Worm (Caenorhabditis elegans) whole organism, early embryonic: ENCODE results near the gene ZK353.9.

Source experiments
- B0310.2 ChIP-seq: sonication (generic microtip); optimal IDR thresholded peaks from 2 replicates; lab custom pipeline; 2016; ENCODE audit warnings: mild to moderate bottlenecking, missing genetic modification characterization, missing compliant biosample characterization
- F13C5.2 ChIP-seq: sonication (generic microtip); optimal IDR thresholded peaks from 2 replicates; lab custom pipeline; 2017; ENCODE audit warnings: mild to moderate bottlenecking, missing genetic modification characterization, inconsistent platforms, missing compliant biosample characterization
- aly-1 ChIP-seq: sonication (generic microtip); optimal IDR thresholded peaks from 2 replicates; lab custom pipeline; 2016; ENCODE audit warnings: missing genetic modification characterization, missing compliant biosample characterization
- ama-1 ChIP-seq: fragments of 150-350 bp; optimal IDR thresholded peaks from 2 replicates; lab custom pipeline; 2014
- ceh-13 ChIP-seq: fragments of 200-800 bp; sonication (Bioruptor generic); optimal IDR thresholded peaks from 2 replicates; lab custom pipeline; 2018; ENCODE audit warnings: mild to moderate bottlenecking, missing genetic modification characterization, missing compliant biosample characterization
- ceh-36 ChIP-seq: sonication (generic microtip); optimal IDR thresholded peaks from 2 replicates; lab custom pipeline; 2016; ENCODE audit warnings: missing genetic modification characterization, inconsistent platforms, missing compliant biosample characterization
- ets-7 ChIP-seq: sonication (generic microtip); optimal IDR thresholded peaks from 2 replicates; lab custom pipeline; 2016; ENCODE audit warnings: missing genotype, missing genetic modification characterization, missing compliant biosample characterization
- flt-1 ChIP-seq: fragments of 200-800 bp; sonication (Bioruptor generic); IDR thresholded peaks from 2 replicates; pipeline ENCODE4 v1.3.6; 2022; ENCODE audit warnings: missing genetic modification characterization, missing compliant biosample characterization
- hmbx-1 ChIP-seq: sonication (generic microtip); optimal IDR thresholded peaks from 2 replicates; lab custom pipeline; 2016; ENCODE audit warnings: mild to moderate bottlenecking, missing genetic modification characterization, missing compliant biosample characterization
- hmg-4 ChIP-seq: fragments of 200-800 bp; sonication (Bioruptor generic); optimal IDR thresholded peaks from 2 replicates; lab custom pipeline; 2018; ENCODE audit warnings: mild to moderate bottlenecking, missing genetic modification characterization, missing compliant biosample characterization
- hnd-1 ChIP-seq: sonication (generic microtip); optimal IDR thresholded peaks from 2 replicates; lab custom pipeline; 2016; ENCODE audit warnings: missing genetic modification characterization, missing compliant biosample characterization
- pes-1 ChIP-seq: fragments of 200-800 bp; sonication (Bioruptor generic); IDR thresholded peaks from 2 replicates; pipeline ENCODE4 v1.3.6; 2022; ENCODE audit warnings: missing genetic modification reagents, missing genetic modification characterization, missing compliant biosample characterization
- scrt-1 ChIP-seq: fragments of 200-800 bp; sonication (Bioruptor generic); IDR thresholded peaks from 2 replicates; pipeline ENCODE4 v1.3.6; 2022; ENCODE audit warnings: missing genetic modification characterization, missing compliant biosample characterization
- sea-1 ChIP-seq: fragments of 200-800 bp; sonication (Bioruptor generic); conservative IDR thresholded peaks from 2 replicates; pipeline ENCODE4 v1.3.6; 2022; ENCODE audit warnings: missing genetic modification characterization, missing compliant biosample characterization
- tbx-11 ChIP-seq: fragments of 200-800 bp; sonication (Bioruptor generic); IDR thresholded peaks from 2 replicates; pipeline ENCODE4 v1.3.6; 2022; ENCODE audit warnings: missing genetic modification characterization, missing compliant biosample characterization
- tbx-37 ChIP-seq: fragments of 200-800 bp; sonication (Bioruptor generic); conservative IDR thresholded peaks from 2 replicates; pipeline ENCODE4 v1.3.6; 2022; ENCODE audit warnings: missing genetic modification reagents, missing genetic modification characterization, missing compliant biosample characterization
- tra-4 ChIP-seq: sonication (generic microtip); optimal IDR thresholded peaks from 2 replicates; lab custom pipeline; 2017; ENCODE audit warnings: missing genetic modification characterization, missing compliant biosample characterization

ZK353.9 gene

DNA sequence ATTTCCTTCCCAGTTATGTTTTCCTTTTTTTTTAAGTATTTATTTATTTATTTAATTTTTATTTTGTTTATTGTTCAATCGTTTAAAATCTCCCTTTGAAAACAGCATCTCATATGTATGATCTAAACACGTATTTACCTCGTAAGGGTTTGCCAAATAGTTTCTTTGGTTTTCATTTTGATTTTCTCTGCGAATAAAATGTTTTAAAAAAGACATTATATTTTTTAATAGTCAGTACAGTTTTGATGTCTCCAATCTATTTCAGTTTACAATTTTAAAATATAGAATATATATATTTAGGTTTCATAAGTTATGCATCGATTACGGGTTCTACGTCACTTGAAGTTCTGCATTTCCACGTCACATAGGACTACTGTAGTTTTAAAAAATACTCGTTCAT lies 28.7 kb upstream of the ZK353.9 start, which contains the start of gene R05D3.12:
TSS of gene R05D3.12 (plus strand) at position 301 of the 400 bp plus-strand sequence.
- no peak for TF ChIP-seq flt-1 (GFP tag; lab: Robert Waterston, UW)
- no peak for TF ChIP-seq aly-1 (tag; lab: Kevin White, UChicago)
- no peak for TF ChIP-seq pes-1 (GFP tag; lab: Robert Waterston, UW)

DNA sequence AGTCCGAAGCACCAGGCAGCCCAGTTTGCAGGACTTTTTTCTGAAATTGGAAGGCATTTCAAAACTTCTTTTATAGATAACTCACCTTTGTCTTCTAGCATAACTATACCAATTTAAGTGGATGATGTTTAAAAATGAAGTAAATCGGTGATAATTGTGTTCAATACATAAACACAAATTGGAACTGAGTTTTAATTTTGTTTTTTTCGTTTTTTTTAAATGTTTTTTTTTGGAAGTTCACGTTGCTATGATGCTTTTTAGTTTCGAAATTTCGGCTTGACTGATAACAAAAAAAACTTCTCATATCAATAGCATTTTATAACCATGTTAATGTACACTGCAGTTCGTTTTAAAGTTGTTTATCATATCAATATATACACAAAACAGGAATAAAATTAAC lies 19.8 kb upstream of the ZK353.9 start, which contains the start of gene ZK353.4:
TSS of gene ZK353.4 (minus strand) at position 101 of the 400 bp plus-strand sequence.
- no peak for TF ChIP-seq sea-1 (GFP tag; lab: Robert Waterston, UW)
- TF ChIP-seq F13C5.2 (tag; lab: Kevin White, UChicago): no peak
- no peak for TF ChIP-seq ceh-13
- TF ChIP-seq hnd-1 (tag; lab: Kevin White, UChicago): no peak
- no peak for TF ChIP-seq tbx-37 (GFP tag; lab: Robert Waterston, UW)
- no peak for TF ChIP-seq ceh-36 (tag; lab: Kevin White, UChicago)
- TF ChIP-seq tra-4 (tag; lab: Kevin White, UChicago): no peak
- no peak for TF ChIP-seq ets-7
- TF ChIP-seq hmbx-1 (tag; lab: Kevin White, UChicago): no peak
- TF ChIP-seq pes-1 (GFP tag; lab: Robert Waterston, UW): no peak

DNA sequence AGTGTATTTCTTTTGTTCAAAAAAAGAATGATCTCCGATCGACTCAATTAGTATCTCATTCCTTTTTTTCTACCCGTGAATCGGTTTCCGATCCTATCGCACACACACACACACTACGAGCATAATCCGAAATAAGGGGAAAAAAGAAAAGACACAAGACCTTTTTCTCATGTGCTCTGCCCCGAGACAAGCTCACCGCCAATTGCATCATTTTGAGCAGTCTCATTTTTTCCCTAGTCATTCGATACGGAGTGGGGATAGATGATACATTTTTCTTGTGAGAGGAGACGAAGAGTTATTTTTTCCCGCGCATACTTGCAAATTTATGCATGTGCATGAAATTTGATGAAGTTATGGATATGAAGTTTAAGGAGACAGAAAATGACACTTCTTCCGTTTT lies 17.0 kb upstream of the ZK353.9 start:
- no peak for TF ChIP-seq hnd-1 (tag; lab: Kevin White, UChicago)

DNA sequence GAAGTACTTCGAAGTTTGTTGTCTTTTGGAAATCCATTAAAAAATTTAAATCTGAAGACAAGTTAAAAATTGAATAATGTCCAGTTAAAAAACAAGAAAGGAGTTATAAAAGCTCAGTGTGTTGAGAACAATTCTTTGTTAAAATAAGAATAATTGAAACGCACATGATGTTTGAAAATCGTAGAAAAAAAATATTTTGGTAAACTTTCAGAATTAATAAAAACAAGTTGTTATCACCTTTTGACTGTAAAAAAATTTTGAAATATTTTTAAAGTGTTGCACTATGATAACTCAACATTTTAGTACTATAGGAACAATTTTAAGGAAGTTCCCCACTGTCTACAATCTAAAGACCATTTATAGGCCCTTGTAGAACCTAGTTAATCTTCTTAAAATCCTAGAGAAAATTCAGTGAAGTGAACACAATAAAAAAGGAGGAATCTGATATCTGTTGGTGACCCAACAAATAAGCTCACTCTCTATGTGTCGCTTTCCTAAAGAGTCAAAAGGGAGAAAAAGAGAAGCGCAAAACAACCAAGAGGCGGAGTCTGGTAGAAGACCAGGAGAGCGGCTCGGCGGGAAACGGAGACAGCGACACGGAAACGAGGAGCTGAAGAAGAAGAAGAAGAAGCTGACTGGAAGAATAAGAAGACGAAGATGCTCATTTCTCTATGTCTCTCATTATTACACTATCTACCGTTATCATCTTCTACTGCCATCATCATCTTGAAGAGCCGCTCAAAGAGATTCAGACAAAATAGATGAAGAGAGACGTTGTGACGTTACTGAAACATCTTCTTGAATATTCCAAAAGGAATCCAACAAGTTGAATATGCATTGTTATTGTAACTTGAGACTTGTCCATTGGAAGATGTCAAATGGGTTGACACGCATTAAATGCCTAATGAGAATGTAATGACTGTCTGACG lies 14.7 kb upstream of the ZK353.9 start, which contains the start of gene ZK353.10:
TSS of gene ZK353.10 (minus strand) at position 51 of the 929 bp plus-strand sequence.
- TF ChIP-seq ets-7 (no peak), ama-1 (lab: Kevin White, UChicago) (no peak), F13C5.2 (tag; lab: Kevin White, UChicago) (no peak), scrt-1 (GFP tag; lab: Robert Waterston, UW) (no peak), ceh-13 (no peak)

DNA sequence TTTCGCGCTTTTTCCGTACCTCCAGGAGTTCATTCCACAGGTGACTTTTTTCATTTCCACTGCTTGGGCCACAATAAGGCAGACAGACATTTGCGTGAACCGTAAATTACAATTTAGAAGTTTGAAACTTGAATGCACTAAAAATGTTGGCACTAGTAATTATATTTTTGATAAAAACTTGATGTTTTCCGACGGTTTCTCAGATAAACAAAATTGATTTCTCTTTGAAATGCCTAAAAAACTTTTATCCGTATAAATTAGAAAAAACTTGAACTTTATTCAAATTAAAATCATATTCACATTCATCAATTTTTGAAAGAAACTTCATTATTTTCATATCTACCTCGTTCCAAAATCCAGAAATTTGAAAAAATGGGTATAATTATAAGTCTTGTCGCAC lies 13.6 kb upstream of the ZK353.9 start, which contains the start of gene ZK353.3:
TSS of gene ZK353.3 (plus strand) at position 301 of the 400 bp plus-strand sequence.
- TF ChIP-seq ceh-36 (tag; lab: Kevin White, UChicago) (no peak), hnd-1 (tag; lab: Kevin White, UChicago) (no peak), ets-7 (no peak), ceh-13 (no peak), tra-4 (tag; lab: Kevin White, UChicago) (no peak), B0310.2 (tag; lab: Kevin White, UChicago) (no peak), scrt-1 (GFP tag; lab: Robert Waterston, UW) (no peak), flt-1 (GFP tag; lab: Robert Waterston, UW) (no peak), hmbx-1 (tag; lab: Kevin White, UChicago) (no peak), ama-1 (lab: Kevin White, UChicago) (no peak), F13C5.2 (tag; lab: Kevin White, UChicago) (no peak), sea-1 (GFP tag; lab: Robert Waterston, UW) (no peak), aly-1 (tag; lab: Kevin White, UChicago) (no peak), tbx-37 (GFP tag; lab: Robert Waterston, UW) (no peak)

DNA sequence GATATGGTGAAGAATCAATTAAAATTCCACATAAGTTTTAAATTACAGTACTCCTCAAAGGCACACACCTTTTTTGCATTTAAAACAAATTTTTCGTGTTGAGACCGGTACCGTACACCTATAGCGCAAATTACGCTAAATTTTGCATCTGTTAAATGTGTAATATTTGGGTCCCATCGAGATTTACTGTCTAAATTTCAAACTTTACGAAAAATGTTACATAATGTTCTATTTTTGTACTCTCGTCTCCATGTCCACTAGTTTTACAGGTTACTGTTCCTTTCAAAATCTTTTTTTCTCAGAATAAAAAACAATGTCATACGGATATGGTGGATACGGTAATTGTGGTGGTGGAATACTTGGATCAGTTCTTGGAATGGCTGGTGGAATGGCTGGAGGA lies 10.9 kb upstream of the ZK353.9 start, which contains the start of gene ZK353.2:
TSS of gene ZK353.2 (plus strand) at position 301 of the 400 bp plus-strand sequence.
- TF ChIP-seq ceh-36 (tag; lab: Kevin White, UChicago) (no peak), tbx-11 (GFP tag; lab: Robert Waterston, UW) (no peak), tra-4 (tag; lab: Kevin White, UChicago) (no peak), ama-1 (lab: Kevin White, UChicago) (no peak), ceh-13 (no peak), tbx-37 (GFP tag; lab: Robert Waterston, UW) (no peak), sea-1 (GFP tag; lab: Robert Waterston, UW) (no peak), hnd-1 (tag; lab: Kevin White, UChicago) (no peak), hmbx-1 (tag; lab: Kevin White, UChicago) (no peak), pes-1 (GFP tag; lab: Robert Waterston, UW) (no peak), hmg-4 (GFP tag; lab: Kevin White, UChicago) (no peak), aly-1 (tag; lab: Kevin White, UChicago) (no peak), B0310.2 (tag; lab: Kevin White, UChicago) (no peak), flt-1 (GFP tag; lab: Robert Waterston, UW) (no peak), ets-7 (no peak), F13C5.2 (tag; lab: Kevin White, UChicago) (no peak), scrt-1 (GFP tag; lab: Robert Waterston, UW) (no peak)

DNA sequence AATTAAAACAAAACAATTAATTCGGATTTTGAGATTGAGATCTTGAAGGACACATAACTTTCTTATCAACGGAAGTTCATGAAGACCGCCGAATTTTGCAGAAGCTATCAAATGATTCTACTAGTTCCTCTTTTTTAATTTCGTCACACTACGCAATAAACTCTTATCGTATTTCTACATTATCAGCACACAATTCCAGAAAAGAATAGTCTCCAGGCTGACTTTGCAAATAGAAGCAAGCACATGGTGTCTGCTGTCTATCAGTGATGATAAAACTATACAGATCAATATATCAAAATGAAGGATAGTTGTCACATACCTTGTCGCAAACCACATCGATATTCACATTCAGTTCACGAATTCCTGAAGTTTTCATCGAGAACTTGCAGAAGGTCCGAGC lies 8.8 kb upstream of the ZK353.9 start:
- no peak for TF ChIP-seq hnd-1 (tag; lab: Kevin White, UChicago)
- TF ChIP-seq sea-1 (GFP tag; lab: Robert Waterston, UW): no peak
- no peak for TF ChIP-seq tbx-11 (GFP tag; lab: Robert Waterston, UW)
- no peak for TF ChIP-seq ets-7
- TF ChIP-seq tra-4 (tag; lab: Kevin White, UChicago): no peak
- no peak for TF ChIP-seq aly-1 (tag; lab: Kevin White, UChicago)
- TF ChIP-seq ceh-13: no peak
- no peak for TF ChIP-seq scrt-1 (GFP tag; lab: Robert Waterston, UW)
- no peak for TF ChIP-seq pes-1 (GFP tag; lab: Robert Waterston, UW)
- no peak for TF ChIP-seq hmg-4 (GFP tag; lab: Kevin White, UChicago)
- TF ChIP-seq ceh-36 (tag; lab: Kevin White, UChicago): no peak
- TF ChIP-seq hmbx-1 (tag; lab: Kevin White, UChicago): no peak
